Worm (Caenorhabditis elegans) whole organism, L1 larva: Measurements from ENCODE around the gene D1025.1.

Experiments
- C16A3.4 ChIP-seq: fragments of 150-350 bp; optimal IDR thresholded peaks from 2 replicates; lab custom pipeline; 2014; ENCODE audit warnings: missing biosample characterization, missing genetic modification characterization
- C34B4.2 ChIP-seq: sonication (generic microtip); optimal IDR thresholded peaks from 2 replicates; lab custom pipeline; 2017; ENCODE audit warnings: mild to moderate bottlenecking, missing genetic modification characterization, missing compliant biosample characterization
- F16B12.6 ChIP-seq: fragments of 150-350 bp; optimal IDR thresholded peaks from 2 replicates; lab custom pipeline; 2014; ENCODE audit warnings: missing biosample characterization, missing genetic modification characterization
- Y116A8C.19 ChIP-seq: sonication (generic microtip); optimal IDR thresholded peaks from 2 replicates; lab custom pipeline; 2016; ENCODE audit warnings: missing compliant biosample characterization, missing genetic modification characterization, borderline replicate concordance
- aha-1 ChIP-seq: fragments of 150-350 bp; optimal IDR thresholded peaks from 2 replicates; lab custom pipeline; 2014; ENCODE audit warnings: missing biosample characterization, missing genetic modification characterization
- alr-1 ChIP-seq: fragments of 200-800 bp; sonication (Bioruptor generic); optimal IDR thresholded peaks from 2 replicates; lab custom pipeline; 2018; ENCODE audit warnings: borderline replicate concordance, mild to moderate bottlenecking, missing genetic modification characterization, missing compliant biosample characterization
- aly-2 ChIP-seq: fragments of 150-350 bp; optimal IDR thresholded peaks from 2 replicates; lab custom pipeline; 2014; ENCODE audit warnings: missing biosample characterization, missing genetic modification characterization
- ama-1 ChIP-seq: fragments of 150-350 bp; optimal IDR thresholded peaks from 2 replicates; lab custom pipeline; 2014
- ceh-88 ChIP-seq: fragments of 200-800 bp; sonication (Bioruptor generic); IDR thresholded peaks from 2 replicates; pipeline ENCODE4 v1.3.6; 2022; ENCODE audit warnings: missing genetic modification characterization, missing compliant biosample characterization
- ces-1 ChIP-seq: fragments of 150-350 bp; optimal IDR thresholded peaks from 2 replicates; lab custom pipeline; 2014; ENCODE audit warnings: missing biosample characterization, missing genetic modification reagents, missing genetic modification characterization
- dpl-1 ChIP-seq, 3 experiments: fragments of 150-350 bp in 2 of 3; sonication (generic microtip) in 1 of 3; optimal IDR thresholded peaks; 2 replicates each; lab custom pipeline; 2014 to 2017; ENCODE audit warnings: missing biosample characterization in 3 of 3, missing genetic modification characterization in 3 of 3, missing genetic modification reagents in 3 of 3
- dsc-1 ChIP-seq: sonication (generic microtip); optimal IDR thresholded peaks from 2 replicates; lab custom pipeline; 2016; ENCODE audit warnings: mild to moderate bottlenecking, missing genetic modification characterization, missing compliant biosample characterization
- efl-3 ChIP-seq: fragments of 200-800 bp; sonication (Bioruptor generic); optimal IDR thresholded peaks from 2 replicates; lab custom pipeline; 2018; ENCODE audit warnings: mild to moderate bottlenecking, missing genetic modification characterization, missing compliant biosample characterization
- egl-27 ChIP-seq, 2 experiments: fragments of 150-350 bp in 1 of 2; sonication (generic microtip); optimal IDR thresholded peaks; 3 replicates each; lab custom pipeline; 2017 to 2018; ENCODE audit warnings: missing biosample characterization in 2 of 2, missing genetic modification characterization in 2 of 2, missing genetic modification reagents in 2 of 2
- elt-2 ChIP-seq: sonication (generic microtip); optimal IDR thresholded peaks from 2 replicates; lab custom pipeline; 2016; ENCODE audit warnings: missing genetic modification characterization, mild to moderate bottlenecking, inconsistent platforms, missing compliant biosample characterization, missing genetic modification reagents
- elt-3 ChIP-seq, 6 experiments: fragments of 150-350 bp in 1 of 6; sonication (generic microtip); optimal IDR thresholded peaks; 2 replicates each; lab custom pipeline; 2017 to 2018; ENCODE audit warnings: missing biosample characterization in 6 of 6, missing genetic modification characterization in 6 of 6, inconsistent platforms in 1 of 6
- fkh-8 ChIP-seq: sonication (generic microtip); optimal IDR thresholded peaks from 2 replicates; lab custom pipeline; 2016; ENCODE audit warnings: mild to moderate bottlenecking, missing genetic modification characterization, missing compliant biosample characterization
- fos-1 ChIP-seq: fragments of 150-350 bp; optimal IDR thresholded peaks from 2 replicates; lab custom pipeline; 2014; ENCODE audit warnings: missing biosample characterization, missing genetic modification characterization
- grh-1 ChIP-seq: fragments of 200-800 bp; sonication (Bioruptor generic); IDR thresholded peaks from 2 replicates; pipeline ENCODE4 v1.3.6; 2022; ENCODE audit warnings: missing genetic modification reagents, missing genetic modification characterization, missing compliant biosample characterization
- hlh-17 ChIP-seq: fragments of 200-800 bp; sonication (Bioruptor generic); optimal IDR thresholded peaks from 2 replicates; lab custom pipeline; 2018; ENCODE audit warnings: missing genetic modification characterization, mild to moderate bottlenecking, missing compliant biosample characterization, moderate library complexity, borderline replicate concordance
- hlh-4 ChIP-seq: sonication (generic microtip); optimal IDR thresholded peaks from 2 replicates; lab custom pipeline; 2016; ENCODE audit warnings: mild to moderate bottlenecking, missing genetic modification characterization, missing compliant biosample characterization
- hpl-2 ChIP-seq: fragments of 150-350 bp; optimal IDR thresholded peaks from 2 replicates; lab custom pipeline; 2014; ENCODE audit warnings: missing biosample characterization, missing genetic modification reagents, missing genetic modification characterization
- jun-1 ChIP-seq: fragments of 150-350 bp; optimal IDR thresholded peaks from 2 replicates; lab custom pipeline; 2014; ENCODE audit warnings: missing biosample characterization, missing genetic modification reagents, missing genetic modification characterization
- lin-35 ChIP-seq, 2 experiments: fragments of 150-350 bp; optimal IDR thresholded peaks; 2 replicates each; lab custom pipeline; 2014; ENCODE audit warnings: missing biosample characterization in 2 of 2, missing genetic modification characterization in 2 of 2, missing genetic modification reagents in 2 of 2
- lin-39 ChIP-seq: fragments of 150-350 bp; optimal IDR thresholded peaks from 2 replicates; lab custom pipeline; 2014; ENCODE audit warnings: missing biosample characterization, missing genetic modification reagents, missing genetic modification characterization
- lsy-2 ChIP-seq, 2 experiments: fragments of 150-350 bp; optimal IDR thresholded peaks; 2 replicates each; lab custom pipeline; 2014; ENCODE audit warnings: missing biosample characterization in 2 of 2, missing genetic modification characterization in 2 of 2
- mab-9 ChIP-seq: fragments of 200-800 bp; sonication (Bioruptor generic); IDR thresholded peaks from 2 replicates; pipeline ENCODE4 v1.3.6; 2022; ENCODE audit warnings: missing genetic modification reagents, missing genetic modification characterization, missing compliant biosample characterization
- mdl-1 ChIP-seq, 2 experiments: fragments of 150-350 bp; optimal IDR thresholded peaks; 2 replicates each; lab custom pipeline; 2014 to 2017; ENCODE audit warnings: missing biosample characterization in 2 of 2, missing genetic modification characterization in 2 of 2, inconsistent platforms in 1 of 2
- mef-2 ChIP-seq: fragments of 150-350 bp; optimal IDR thresholded peaks from 2 replicates; lab custom pipeline; 2014; ENCODE audit warnings: missing biosample characterization, missing genetic modification characterization
- mep-1 ChIP-seq: fragments of 150-350 bp; optimal IDR thresholded peaks from 2 replicates; lab custom pipeline; 2014; ENCODE audit warnings: missing biosample characterization, missing genetic modification characterization
- nhr-28 ChIP-seq: fragments of 150-350 bp; optimal IDR thresholded peaks from 2 replicates; lab custom pipeline; 2014; ENCODE audit warnings: missing biosample characterization, missing genetic modification characterization
- nhr-71 ChIP-seq: sonication (generic microtip); optimal IDR thresholded peaks from 2 replicates; lab custom pipeline; 2016; ENCODE audit warnings: mild to moderate bottlenecking, missing genetic modification characterization, moderate library complexity, missing compliant biosample characterization
- nhr-84 ChIP-seq: sonication (generic microtip); optimal IDR thresholded peaks from 2 replicates; lab custom pipeline; 2017; ENCODE audit warnings: missing biosample characterization, missing genetic modification characterization
- nhr-85 ChIP-seq: sonication (generic microtip); peaks from one replicate; lab custom pipeline; 2016; ENCODE audit warnings: missing genetic modification characterization, inconsistent platforms, missing compliant biosample characterization
- pag-3 ChIP-seq: sonication (generic microtip); optimal IDR thresholded peaks from 2 replicates; lab custom pipeline; 2017; ENCODE audit warnings: missing genetic modification characterization, mild to moderate bottlenecking, missing compliant biosample characterization, antibody characterized with exemption, borderline replicate concordance; ENCODE audit not compliant: insufficient read depth
- pax-3 ChIP-seq: fragments of 200-800 bp; sonication (Bioruptor generic); optimal IDR thresholded peaks from 2 replicates; lab custom pipeline; 2018; ENCODE audit warnings: mild to moderate bottlenecking, missing genetic modification characterization, moderate library complexity, missing compliant biosample characterization
- skn-1 ChIP-seq: fragments of 150-350 bp; optimal IDR thresholded peaks from 2 replicates; lab custom pipeline; 2014; ENCODE audit warnings: missing biosample characterization, missing genetic modification characterization
- snu-23 ChIP-seq: sonication (generic microtip); optimal IDR thresholded peaks from 2 replicates; lab custom pipeline; 2016; ENCODE audit warnings: missing genetic modification characterization, missing compliant biosample characterization
- sox-4 ChIP-seq: sonication (generic microtip); optimal IDR thresholded peaks from 2 replicates; lab custom pipeline; 2016; ENCODE audit warnings: missing genetic modification characterization, missing compliant biosample characterization
- sptf-1 ChIP-seq: fragments of 150-350 bp; optimal IDR thresholded peaks from 2 replicates; lab custom pipeline; 2014; ENCODE audit warnings: missing biosample characterization, missing genetic modification characterization
- tlp-1 ChIP-seq: fragments of 150-350 bp; optimal IDR thresholded peaks from 2 replicates; lab custom pipeline; 2014; ENCODE audit warnings: missing biosample characterization, missing genetic modification characterization
- unc-30 ChIP-seq: sonication (generic microtip); optimal IDR thresholded peaks from 2 replicates; lab custom pipeline; 2017; ENCODE audit warnings: missing biosample characterization, missing genetic modification characterization
- unc-98 ChIP-seq: fragments of 200-800 bp; sonication (Bioruptor generic); IDR thresholded peaks from 2 replicates; pipeline ENCODE4 v1.3.6; 2022; ENCODE audit warnings: missing genetic modification characterization, missing compliant biosample characterization
- vab-15 ChIP-seq: sonication (generic microtip); optimal IDR thresholded peaks from 2 replicates; lab custom pipeline; 2017; ENCODE audit warnings: missing genotype, mild to moderate bottlenecking, missing genetic modification characterization, missing compliant biosample characterization
- xbp-1 ChIP-seq: sonication (generic microtip); optimal IDR thresholded peaks from 2 replicates; lab custom pipeline; 2016; ENCODE audit warnings: missing genetic modification characterization, missing compliant biosample characterization
- zip-4 ChIP-seq: fragments of 200-800 bp; sonication (Bioruptor generic); optimal IDR thresholded peaks from 2 replicates; lab custom pipeline; 2018; ENCODE audit warnings: mild to moderate bottlenecking, missing genetic modification characterization, moderate library complexity, missing compliant biosample characterization
- ztf-11 ChIP-seq, 2 experiments: sonication (generic microtip); optimal IDR thresholded peaks; 2 replicates each; lab custom pipeline; 2016 to 2017; ENCODE audit warnings: missing genetic modification characterization in 2 of 2, missing biosample characterization in 1 of 2, missing compliant biosample characterization in 1 of 2

D1025.1 gene

ce11 chrX:14520463-14520862 lies at the start of gene D1025.1:
TSS of gene D1025.1 (plus strand) at chrX:14520763.
- TF ChIP-seq efl-3 (no peak), elt-3 (tag; optimal IDR thresholded peaks at IDR 0.05; lab: Kevin White, UChicago) (no peak), mab-9 (GFP tag; lab: Robert Waterston, UW) (no peak), mef-2 (tag; lab: Kevin White, UChicago) (no peak), ceh-88 (GFP tag; lab: Robert Waterston, UW) (no peak), unc-30 (tag; lab: Kevin White, UChicago) (no peak), nhr-71 (tag; lab: Kevin White, UChicago) (no peak), nhr-84 (tag; lab: Kevin White, UChicago) (no peak), vab-15 (tag; lab: Kevin White, UChicago) (no peak)

- no peak for TF ChIP-seq hlh-17 (GFP tag; lab: Kevin White, UChicago)
- no peak for TF ChIP-seq fkh-8 (tag; lab: Kevin White, UChicago)
- no peak for TF ChIP-seq xbp-1
- TF ChIP-seq aly-2 (tag; lab: Kevin White, UChicago) = no peak
- TF ChIP-seq nhr-84 (tag; lab: Kevin White, UChicago) = no peak
- no peak for TF ChIP-seq ztf-11 (tag; optimal IDR thresholded peaks at IDR 0.05; lab: Kevin White, UChicago)
- no peak for TF ChIP-seq C34B4.2 (tag; lab: Kevin White, UChicago)
- TF ChIP-seq dpl-1 (GFP tag; optimal IDR thresholded peaks at IDR 0.05; lab: Kevin White, UChicago) = no peak
- no peak for TF ChIP-seq lsy-2 (tag; optimal IDR thresholded peaks at IDR 0.05; lab: Kevin White, UChicago)
- TF ChIP-seq aha-1 = no peak
- no peak for TF ChIP-seq unc-98 (GFP tag; lab: Robert Waterston, UW)
- no peak for TF ChIP-seq nhr-28 (tag; lab: Kevin White, UChicago)
- no peak for TF ChIP-seq mef-2 (tag; lab: Kevin White, UChicago)
- TF ChIP-seq pax-3 (tag; lab: Kevin White, UChicago) = no peak
- no peak for TF ChIP-seq sox-4
- TF ChIP-seq ceh-88 (GFP tag; lab: Robert Waterston, UW) = no peak
- TF ChIP-seq hlh-4 (tag; lab: Kevin White, UChicago) = no peak
- TF ChIP-seq lin-39 = no peak
- TF ChIP-seq alr-1 (tag; lab: Kevin White, UChicago) = no peak
- no peak for TF ChIP-seq skn-1 (tag; lab: Kevin White, UChicago)
Measured at ce11 chrX:14473740-14474139, 46.8 kb upstream of the D1025.1 start, which contains the start of gene M163.5. TSS of gene M163.5 (plus strand) at chrX:14474040.

ce11 chrX:14476625-14477257 lies 43.8 kb upstream of the D1025.1 start:
- TF ChIP-seq sptf-1 = no peak
- peak; percentile 98 for TF ChIP-seq zip-4
- peak in 1 of 2 experiments; percentile 50 for TF ChIP-seq mdl-1 (tag; optimal IDR thresholded peaks at IDR 0.05; lab: Kevin White, UChicago)
- TF ChIP-seq C16A3.4 (tag; lab: Kevin White, UChicago) = peak; percentile 65
- TF ChIP-seq pag-3 (tag; lab: Kevin White, UChicago) = no peak
- no peak for TF ChIP-seq F16B12.6
- no peak for TF ChIP-seq egl-27 (tag; optimal IDR thresholded peaks at IDR 0.05; lab: Kevin White, UChicago)
- TF ChIP-seq jun-1 (tag; lab: Kevin White, UChicago) = peak; percentile 51
- TF ChIP-seq ces-1 (GFP tag; lab: Kevin White, UChicago) = no peak
- TF ChIP-seq fos-1 (tag; lab: Kevin White, UChicago) = no peak
- TF ChIP-seq hpl-2 (GFP tag; lab: Kevin White, UChicago) = no peak
- peak; percentile 82 for TF ChIP-seq nhr-85 (tag; lab: Kevin White, UChicago)
- TF ChIP-seq aha-1 = no peak
- TF ChIP-seq hlh-4 (tag; lab: Kevin White, UChicago) = no peak
- peak in 1 of 2 experiments; percentile 66 for TF ChIP-seq lin-35 (GFP tag; optimal IDR thresholded peaks at IDR 0.05; lab: Kevin White, UChicago)
- TF ChIP-seq xbp-1 = no peak
- no peak for TF ChIP-seq Y116A8C.19 (tag; lab: Kevin White, UChicago)
- no peak for TF ChIP-seq tlp-1 (tag; lab: Kevin White, UChicago)
- TF ChIP-seq grh-1 (GFP tag; lab: Robert Waterston, UW) = peak; percentile 45; the same call in 1 of the 2 replicates
- TF ChIP-seq lsy-2 (tag; optimal IDR thresholded peaks at IDR 0.05; lab: Kevin White, UChicago) = peak; percentile 6 to 53
- no peak for TF ChIP-seq unc-30 (tag; lab: Kevin White, UChicago)
- TF ChIP-seq mep-1 = no peak
- TF ChIP-seq C34B4.2 (tag; lab: Kevin White, UChicago) = no peak
- TF ChIP-seq dsc-1 (tag; lab: Kevin White, UChicago) = no peak
- peak; percentile 56 for TF ChIP-seq elt-2 (tag; lab: Kevin White, UChicago)
- TF ChIP-seq skn-1 (tag; lab: Kevin White, UChicago) = peak; percentile 83
- no peak for TF ChIP-seq ama-1
- peak; percentile 63 for TF ChIP-seq snu-23
